Fruit fly (Drosophila melanogaster): ENCODE data around the gene Spn.

DNA sequence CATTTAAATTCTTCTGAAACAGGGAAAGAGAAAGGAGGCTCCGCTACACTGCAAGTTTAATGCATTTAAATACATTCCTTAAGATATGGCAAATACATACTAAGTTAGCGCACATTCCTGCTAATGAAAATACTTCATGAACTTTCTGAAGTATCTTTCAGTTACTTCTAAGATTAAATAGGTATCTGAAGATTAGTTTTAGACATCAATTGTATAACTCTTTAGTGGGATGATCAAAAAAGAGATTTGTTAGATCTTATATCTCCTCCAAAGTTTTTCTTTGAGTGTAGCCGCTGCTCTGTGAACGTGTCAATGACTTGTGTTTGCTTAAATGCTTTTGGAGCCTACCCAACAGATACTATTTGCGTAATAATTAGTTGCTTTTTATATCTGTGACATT is 21.1 kb upstream of the Spn start:
- TF ChIP-seq peb (GFP tag; IDR thresholded peaks at IDR 0.05) (no peak), CG14441 (GFP tag; IDR thresholded peaks at IDR 0.05) (no peak), CG16863 (GFP tag; optimal IDR thresholded peaks at IDR 0.05) (no peak), CG1602 (GFP tag; optimal IDR thresholded peaks at IDR 0.05) (no peak), tgo (GFP tag; IDR thresholded peaks at IDR 0.05) (no peak), CG8281 (tag; optimal IDR thresholded peaks at IDR 0.05) (peak; percentile 1), Ravus (GFP tag; IDR thresholded peaks at IDR 0.05) (no peak), Nf-YC (tag; optimal IDR thresholded peaks at IDR 0.05) (no peak)
